Fruit fly (Drosophila melanogaster) whole organism, wandering third instar larva: ENCODE measurements around the gene CG13031.

Experiments
- Abd-B ChIP-seq: fragments of >200 bp; optimal IDR thresholded peaks from 2 replicates; lab custom pipeline; 2017; ENCODE audit warnings: missing biosample characterization, missing genetic modification characterization
- CG32264 ChIP-seq: fragments of 200-800 bp; sonication (Bioruptor generic); optimal IDR thresholded peaks from 2 replicates; lab custom pipeline; 2016; ENCODE audit warnings: missing biosample characterization, missing genetic modification characterization
- CG9705 ChIP-seq: fragments of 200-800 bp; sonication (Bioruptor generic); optimal IDR thresholded peaks from 2 replicates; lab custom pipeline; 2018; ENCODE audit warnings: missing biosample characterization, mild to moderate bottlenecking, missing genetic modification characterization
- CrebA ChIP-seq: fragments of 200-800 bp; sonication (Bioruptor generic); optimal IDR thresholded peaks from 2 replicates; lab custom pipeline; 2016; ENCODE audit warnings: missing biosample characterization, mild to moderate bottlenecking, missing genetic modification characterization, borderline replicate concordance
- Dfd ChIP-seq: fragments of >200 bp; optimal IDR thresholded peaks from 2 replicates; lab custom pipeline; 2017; ENCODE audit warnings: missing biosample characterization, missing genetic modification characterization
- Dif ChIP-seq: fragments of 200-275, 200-300 bp; sonication (Bioruptor generic); optimal IDR thresholded peaks from 2 replicates; lab custom pipeline; 2018; ENCODE audit warnings: missing biosample characterization, missing genetic modification characterization; ENCODE audit not compliant: partially characterized antibody
- GATAd ChIP-seq: sonication (Bioruptor generic); optimal IDR thresholded peaks from 2 replicates; lab custom pipeline; 2016; ENCODE audit warnings: missing biosample characterization, missing genetic modification characterization
- HLH106 ChIP-seq: fragments of 200-800 bp; optimal IDR thresholded peaks from 3 replicates; lab custom pipeline; 2019; ENCODE audit warnings: missing biosample characterization, mild to moderate bottlenecking, missing genetic modification characterization, moderate library complexity
- Hnf4 ChIP-seq: fragments of 200-800 bp; sonication (Bioruptor generic); optimal IDR thresholded peaks from 2 replicates; lab custom pipeline; 2016; ENCODE audit warnings: missing biosample characterization, mild to moderate bottlenecking, missing genetic modification characterization
- Hr78 ChIP-seq: fragments of >200 bp; optimal IDR thresholded peaks from 2 replicates; lab custom pipeline; 2017; ENCODE audit warnings: missing biosample characterization, missing genetic modification characterization
- Hr83 ChIP-seq: fragments of 200-300 bp; sonication (Bioruptor generic); optimal IDR thresholded peaks from 2 replicates; lab custom pipeline; 2016; ENCODE audit warnings: missing biosample characterization, mild to moderate bottlenecking, missing genetic modification characterization, moderate library complexity; ENCODE audit not compliant: poor library complexity, severe bottlenecking
- Jra ChIP-seq: sonication (Bioruptor generic); optimal IDR thresholded peaks from 2 replicates; lab custom pipeline; 2016; ENCODE audit warnings: missing biosample characterization, missing genetic modification characterization
- Mio ChIP-seq: sonication (Bioruptor generic); optimal IDR thresholded peaks from 2 replicates; lab custom pipeline; 2016; ENCODE audit warnings: missing biosample characterization, missing genetic modification characterization
- Myc ChIP-seq: fragments of >200 bp; optimal IDR thresholded peaks from 2 replicates; lab custom pipeline; 2017
- N ChIP-seq: fragments of >200 bp; optimal IDR thresholded peaks from 2 replicates; lab custom pipeline; 2018; ENCODE audit warnings: missing biosample characterization, missing external identifiers, missing genetic modification characterization
- OdsH ChIP-seq: fragments of 200-800 bp; sonication (Bioruptor generic); optimal IDR thresholded peaks from 2 replicates; lab custom pipeline; 2016; ENCODE audit warnings: missing biosample characterization, mild to moderate bottlenecking, missing genetic modification characterization
- Rel ChIP-seq, 2 experiments: fragments of 200-800 bp; sonication (Bioruptor generic) in 1 of 2; optimal IDR thresholded peaks; 2 replicates in 1 of 2; 3 replicates in 1 of 2; lab custom pipeline; 2016 to 2019; ENCODE audit warnings: mild to moderate bottlenecking in 2 of 2, missing biosample characterization in 2 of 2, missing genetic modification characterization in 2 of 2, moderate library complexity in 1 of 2
- Sp1 ChIP-seq: fragments of 200-800 bp; sonication (Bioruptor generic); optimal IDR thresholded peaks from 3 replicates; lab custom pipeline; 2019; ENCODE audit warnings: missing biosample characterization, mild to moderate bottlenecking, missing genetic modification characterization, moderate library complexity
- Vsx2 ChIP-seq: fragments of 200-300, 225-300 bp; sonication (Bioruptor generic); optimal IDR thresholded peaks from 2 replicates; lab custom pipeline; 2018; ENCODE audit warnings: missing biosample characterization, missing genetic modification characterization; ENCODE audit not compliant: partially characterized antibody
- br ChIP-seq: fragments of 200-800 bp; sonication (Bioruptor generic); optimal IDR thresholded peaks from 2 replicates; lab custom pipeline; 2016; ENCODE audit warnings: missing biosample characterization, missing genetic modification characterization
- brk ChIP-seq: fragments of 200-800 bp; sonication (Bioruptor generic); optimal IDR thresholded peaks from 2 replicates; lab custom pipeline; 2016; ENCODE audit warnings: missing biosample characterization, mild to moderate bottlenecking, missing genetic modification characterization
- dl ChIP-seq, 2 experiments: fragments of 175-275, 200-275 bp in 1 of 2; fragments of 200-275 bp in 1 of 2; sonication (Bioruptor generic); optimal IDR thresholded peaks; lab custom pipeline; 2018; ENCODE audit warnings: mild to moderate bottlenecking in 2 of 2, missing biosample characterization in 2 of 2, missing genetic modification characterization in 2 of 2, moderate library complexity in 2 of 2; ENCODE audit not compliant: partially characterized antibody in 2 of 2, insufficient read depth in 1 of 2
- dmrt93B ChIP-seq: fragments of 200-800 bp; sonication (Bioruptor generic); optimal IDR thresholded peaks from 2 replicates; lab custom pipeline; 2018; ENCODE audit warnings: missing biosample characterization, mild to moderate bottlenecking, missing genetic modification characterization
- dsf ChIP-seq: sonication (Bioruptor generic); optimal IDR thresholded peaks from 2 replicates; lab custom pipeline; 2016; ENCODE audit warnings: missing biosample characterization, missing genetic modification characterization, borderline replicate concordance
- ey ChIP-seq: fragments of 200-800 bp; sonication (Bioruptor generic); optimal IDR thresholded peaks from 2 replicates; lab custom pipeline; 2016; ENCODE audit warnings: missing biosample characterization, missing genetic modification characterization
- foxo ChIP-seq, 2 experiments: fragments of 200-800 bp; sonication (Bioruptor generic); optimal IDR thresholded peaks; 2 replicates in 1 of 2; 3 replicates in 1 of 2; lab custom pipeline; 2016 to 2017; ENCODE audit warnings: missing biosample characterization in 2 of 2, missing genetic modification characterization in 2 of 2
- fru ChIP-seq: fragments of 200-800 bp; sonication (Bioruptor generic); optimal IDR thresholded peaks from 3 replicates; lab custom pipeline; 2016; ENCODE audit warnings: missing biosample characterization, mild to moderate bottlenecking, missing genetic modification characterization
- h ChIP-seq: fragments of 200-800 bp; sonication (Bioruptor generic); optimal IDR thresholded peaks from 3 replicates; lab custom pipeline; 2016; ENCODE audit warnings: missing biosample characterization, mild to moderate bottlenecking, missing genetic modification characterization
- jim ChIP-seq: fragments of 175-275, 200-325 bp; sonication (Bioruptor generic); optimal IDR thresholded peaks from 2 replicates; lab custom pipeline; 2016; ENCODE audit warnings: missing biosample characterization, mild to moderate bottlenecking, missing genetic modification characterization
- lola ChIP-seq: fragments of >200 bp; optimal IDR thresholded peaks from 2 replicates; lab custom pipeline; 2017; ENCODE audit warnings: missing biosample characterization, missing genetic modification characterization
- pan ChIP-seq: fragments of >200 bp; optimal IDR thresholded peaks from 2 replicates; lab custom pipeline; 2017
- psq ChIP-seq: fragments of 200-800 bp; sonication (Bioruptor generic); optimal IDR thresholded peaks from 3 replicates; lab custom pipeline; 2017; ENCODE audit warnings: missing biosample characterization, mild to moderate bottlenecking, missing genetic modification characterization, moderate library complexity
- rgr ChIP-seq: fragments of 200-800 bp; sonication (Bioruptor generic); optimal IDR thresholded peaks from 3 replicates; lab custom pipeline; 2016; ENCODE audit warnings: missing biosample characterization, mild to moderate bottlenecking, missing genetic modification characterization
- sage ChIP-seq: fragments of 200-800 bp; sonication (Bioruptor generic); optimal IDR thresholded peaks from 2 replicates; lab custom pipeline; 2016; ENCODE audit warnings: missing biosample characterization, mild to moderate bottlenecking, missing genetic modification characterization
- sv ChIP-seq: fragments of 200-800 bp; sonication (Bioruptor generic); optimal IDR thresholded peaks from 3 replicates; lab custom pipeline; 2016; ENCODE audit warnings: missing biosample characterization, missing genetic modification characterization
- tai ChIP-seq: sonication (Bioruptor generic); optimal IDR thresholded peaks from 2 replicates; lab custom pipeline; 2016; ENCODE audit warnings: missing biosample characterization, missing genetic modification characterization
- usp ChIP-seq: fragments of >200 bp; optimal IDR thresholded peaks from 2 replicates; lab custom pipeline; 2017; ENCODE audit warnings: missing biosample characterization, missing genetic modification characterization
- woc ChIP-seq: sonication (Bioruptor generic); optimal IDR thresholded peaks from 2 replicates; lab custom pipeline; 2016; ENCODE audit warnings: missing biosample characterization, mild to moderate bottlenecking, missing genetic modification characterization

CG13031 gene

DNA sequence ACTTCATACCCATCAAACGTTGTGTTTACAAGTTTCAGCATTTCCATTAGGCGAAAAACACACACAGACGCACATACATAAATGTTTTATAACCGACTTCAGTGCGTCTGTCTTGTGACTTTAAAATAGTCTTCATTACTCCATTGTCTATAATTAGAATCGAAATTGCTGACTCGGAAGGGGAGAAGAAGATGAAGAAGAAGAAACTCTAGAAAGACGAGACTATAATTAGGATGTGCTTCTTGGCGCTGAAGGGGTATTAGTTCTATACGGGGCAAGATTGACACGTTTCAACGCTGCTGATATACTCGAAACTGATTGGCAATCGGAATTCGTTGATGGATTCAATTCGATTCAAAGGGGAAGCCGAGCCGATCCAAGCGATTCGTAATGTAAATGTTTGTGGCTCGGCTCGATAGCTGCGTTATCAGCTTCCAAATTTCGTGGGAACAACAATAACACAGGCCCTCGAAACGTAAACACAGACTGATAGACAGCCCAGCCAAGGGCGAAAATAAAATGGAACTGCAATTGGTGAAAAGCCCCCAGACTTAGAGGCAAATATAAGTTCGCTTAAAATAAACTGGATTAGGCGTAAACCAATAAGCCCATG is 15.8 kb upstream of the CG13031 start:
- TF ChIP-seq HLH106 (tag; lab: Kevin White, UChicago) (no peak), dmrt93B (GFP tag; lab: Kevin White, UChicago) (no peak), Hnf4 (GFP tag; lab: Kevin White, UChicago) (no peak), Rel (GFP tag; optimal IDR thresholded peaks at IDR 0.05; lab: Kevin White, UChicago) (no peak), Rel (tag; optimal IDR thresholded peaks at IDR 0.05; lab: Kevin White, UChicago) (peak; percentile 29)

DNA sequence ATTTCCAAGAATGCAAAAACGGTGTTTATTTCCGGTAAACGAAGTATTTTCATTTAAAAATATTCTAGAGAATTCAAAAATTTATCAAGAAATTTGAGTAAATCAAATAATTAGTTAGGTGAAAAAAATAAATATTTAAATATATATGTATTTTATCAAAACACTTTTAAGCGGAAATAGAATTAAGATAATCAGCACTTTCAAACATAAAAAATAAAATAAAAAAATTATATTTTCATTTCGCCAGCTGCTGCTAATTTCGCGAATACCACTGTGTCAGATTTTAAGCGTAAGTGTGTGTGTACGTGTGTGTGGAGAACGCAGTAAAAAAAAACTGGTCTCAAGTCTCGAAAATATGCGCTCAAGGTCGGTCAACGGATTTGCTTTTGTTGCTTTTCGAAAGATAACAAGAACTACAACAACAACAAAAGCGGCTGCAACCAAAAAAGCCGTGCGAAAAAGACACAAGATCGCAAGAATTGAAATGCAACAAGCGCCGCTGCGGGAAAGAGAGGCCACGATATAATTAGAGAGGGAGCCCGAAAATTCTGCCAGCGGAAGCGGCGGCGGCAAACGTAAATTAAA is 14.9 kb upstream of the CG13031 start:
- TF ChIP-seq OdsH (peak; percentile 1), sage (GFP tag; lab: Kevin White, UChicago) (peak; percentile 13), Hnf4 (GFP tag; lab: Kevin White, UChicago) (peak; percentile 48), N (GFP tag; lab: Kevin White, UChicago) (no peak), Hr78 (GFP tag; lab: Kevin White, UChicago) (no peak), usp (no peak), woc (GFP tag; lab: Kevin White, UChicago) (peak; percentile 16), Hr83 (no peak), jim (GFP tag; lab: Kevin White, UChicago) (peak; percentile 40), GATAd (GFP tag; lab: Kevin White, UChicago) (no peak), brk (GFP tag; lab: Kevin White, UChicago) (peak; percentile 10), dmrt93B (GFP tag; lab: Kevin White, UChicago) (no peak), HLH106 (tag; lab: Kevin White, UChicago) (peak; percentile 43), h (GFP tag; lab: Kevin White, UChicago) (no peak), foxo (GFP tag; optimal IDR thresholded peaks at IDR 0.05; lab: Kevin White, UChicago) (no peak), rgr (GFP tag; lab: Kevin White, UChicago) (peak; percentile 22)

DNA sequence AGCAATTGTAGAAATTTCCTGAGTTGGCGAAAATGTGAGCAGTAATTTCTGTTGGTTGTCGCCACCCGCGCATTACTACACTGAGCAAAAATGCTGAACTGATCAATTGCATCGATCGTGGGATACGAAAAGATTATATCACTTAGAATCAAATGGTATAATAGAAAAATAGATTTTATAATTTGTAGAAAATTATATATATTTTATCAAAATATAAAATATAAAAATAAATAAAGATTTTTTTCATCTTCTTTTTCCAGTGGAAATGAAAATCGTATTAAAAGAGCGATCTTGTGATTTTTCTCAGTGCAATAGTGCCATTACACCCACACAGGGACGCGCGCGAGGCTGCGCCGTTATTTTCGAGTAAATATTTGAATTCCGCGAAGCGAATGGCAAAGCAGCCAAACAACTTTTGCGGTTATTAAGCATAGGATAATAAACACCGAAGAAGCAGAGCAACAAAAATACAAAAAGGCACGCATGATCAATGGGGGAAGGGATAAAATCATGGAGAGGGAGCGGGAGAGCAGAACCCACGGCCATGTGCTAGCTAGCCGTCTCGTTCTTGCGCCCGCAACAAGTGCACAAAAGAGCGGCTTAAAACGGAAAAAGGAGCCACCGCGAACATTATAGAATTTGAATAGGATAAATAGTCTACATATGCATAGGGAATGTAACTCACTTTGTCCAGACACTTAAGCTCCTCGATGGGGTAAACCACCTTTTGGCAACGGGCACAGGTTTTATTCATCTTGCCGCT is 14.2 kb upstream of the CG13031 start:
- TF ChIP-seq jim (GFP tag; lab: Kevin White, UChicago) (no peak), CG32264 (no peak), pan (lab: Kevin White, UChicago) (no peak), Rel (GFP tag; optimal IDR thresholded peaks at IDR 0.05; lab: Kevin White, UChicago) (no peak), Rel (tag; optimal IDR thresholded peaks at IDR 0.05; lab: Kevin White, UChicago) (no peak), Dif (no peak), CG9705 (peak; percentile 4), Abd-B (GFP tag; lab: Kevin White, UChicago) (no peak), lola (GFP tag; lab: Kevin White, UChicago) (no peak), ey (GFP tag; lab: Kevin White, UChicago) (peak; percentile 17), rgr (GFP tag; lab: Kevin White, UChicago) (peak; percentile 27), dl (GFP tag; optimal IDR thresholded peaks at IDR 0.05; lab: Kevin White, UChicago; ENCODE audit: insufficient read depth in 1 of 2, partially characterized antibody in 2 of 2) (no peak), sage (GFP tag; lab: Kevin White, UChicago) (no peak), tai (GFP tag; lab: Kevin White, UChicago) (no peak), Sp1 (peak; percentile 48), br (GFP tag; lab: Kevin White, UChicago) (no peak), psq (peak; percentile 24), Vsx2 (no peak), Myc (no peak), Mio (GFP tag; lab: Kevin White, UChicago) (no peak), Jra (GFP tag; lab: Kevin White, UChicago) (no peak), dmrt93B (GFP tag; lab: Kevin White, UChicago) (peak; percentile 24), Hnf4 (GFP tag; lab: Kevin White, UChicago) (no peak), HLH106 (tag; lab: Kevin White, UChicago) (peak; percentile 71), sv (GFP tag; lab: Kevin White, UChicago) (no peak), usp (no peak), GATAd (GFP tag; lab: Kevin White, UChicago) (no peak), Hr78 (GFP tag; lab: Kevin White, UChicago) (no peak), brk (GFP tag; lab: Kevin White, UChicago) (no peak), dsf (no peak), N (GFP tag; lab: Kevin White, UChicago) (no peak), OdsH (peak; percentile 21), fru (GFP tag; lab: Kevin White, UChicago) (peak; percentile 24), h (GFP tag; lab: Kevin White, UChicago) (peak; percentile 17), CrebA (GFP tag; lab: Kevin White, UChicago) (no peak), woc (GFP tag; lab: Kevin White, UChicago) (no peak), foxo (GFP tag; optimal IDR thresholded peaks at IDR 0.05; lab: Kevin White, UChicago) (peak in 1 of 2 experiments; percentile 65), Dfd (GFP tag; lab: Kevin White, UChicago) (no peak), Hr83 (no peak)
